Worm (Caenorhabditis elegans) whole organism, L1 larva: ENCODE measurements around the gene ucr-2.1.
A peak's percentile ranks its signal among the peaks of the same experiment; 100 is the strongest.

Experiments
- C34B4.2 ChIP-seq: sonication (generic microtip); optimal IDR thresholded peaks from 2 replicates; lab custom pipeline; 2017; ENCODE audit warnings: mild to moderate bottlenecking, missing genetic modification characterization, missing compliant biosample characterization
- Y116A8C.19 ChIP-seq: sonication (generic microtip); optimal IDR thresholded peaks from 2 replicates; lab custom pipeline; 2016; ENCODE audit warnings: missing compliant biosample characterization, missing genetic modification characterization, borderline replicate concordance
- blmp-1 ChIP-seq: fragments of 150-350 bp; optimal IDR thresholded peaks from 2 replicates; lab custom pipeline; 2014; ENCODE audit warnings: missing biosample characterization, missing genetic modification characterization
- ceh-63 ChIP-seq: fragments of 200-800 bp; sonication (Bioruptor generic); optimal IDR thresholded peaks from 2 replicates; lab custom pipeline; 2018; ENCODE audit warnings: mild to moderate bottlenecking, missing genetic modification characterization, missing compliant biosample characterization
- ceh-88 ChIP-seq: fragments of 200-800 bp; sonication (Bioruptor generic); IDR thresholded peaks from 2 replicates; pipeline ENCODE4 v1.3.6; 2022; ENCODE audit warnings: missing genetic modification characterization, missing compliant biosample characterization
- ceh-90 ChIP-seq: sonication (generic microtip); optimal IDR thresholded peaks from 2 replicates; lab custom pipeline; 2016; ENCODE audit warnings: missing genetic modification characterization, missing compliant biosample characterization
- ces-1 ChIP-seq: fragments of 150-350 bp; optimal IDR thresholded peaks from 2 replicates; lab custom pipeline; 2014; ENCODE audit warnings: missing biosample characterization, missing genetic modification reagents, missing genetic modification characterization
- dpl-1 ChIP-seq, 3 experiments: fragments of 150-350 bp in 2 of 3; sonication (generic microtip) in 1 of 3; optimal IDR thresholded peaks; 2 replicates each; lab custom pipeline; 2014 to 2017; ENCODE audit warnings: missing biosample characterization in 3 of 3, missing genetic modification characterization in 3 of 3, missing genetic modification reagents in 3 of 3
- efl-1 ChIP-seq, 4 experiments: fragments of 150-350 bp; optimal IDR thresholded peaks in 3 of 4; peaks in 1 of 4; 1 replicate in 1 of 4; 2 replicates in 3 of 4; lab custom pipeline; 2014; ENCODE audit warnings: missing biosample characterization in 2 of 4, missing genetic modification characterization in 2 of 4, missing genetic modification reagents in 2 of 4
- elt-2 ChIP-seq: sonication (generic microtip); optimal IDR thresholded peaks from 2 replicates; lab custom pipeline; 2016; ENCODE audit warnings: missing genetic modification characterization, mild to moderate bottlenecking, inconsistent platforms, missing compliant biosample characterization, missing genetic modification reagents
- elt-3 ChIP-seq, 6 experiments: fragments of 150-350 bp in 1 of 6; sonication (generic microtip); optimal IDR thresholded peaks; 2 replicates each; lab custom pipeline; 2017 to 2018; ENCODE audit warnings: missing biosample characterization in 6 of 6, missing genetic modification characterization in 6 of 6, inconsistent platforms in 1 of 6
- ets-5 ChIP-seq: fragments of 200-800 bp; sonication (Bioruptor generic); IDR thresholded peaks from 2 replicates; pipeline ENCODE4 v1.3.6; 2022; ENCODE audit warnings: missing genetic modification characterization, missing compliant biosample characterization
- fkh-10 ChIP-seq: sonication (generic microtip); optimal IDR thresholded peaks from 2 replicates; lab custom pipeline; 2017; ENCODE audit warnings: missing biosample characterization, missing genetic modification reagents, missing genetic modification characterization
- hlh-17 ChIP-seq: fragments of 200-800 bp; sonication (Bioruptor generic); optimal IDR thresholded peaks from 2 replicates; lab custom pipeline; 2018; ENCODE audit warnings: missing genetic modification characterization, mild to moderate bottlenecking, missing compliant biosample characterization, moderate library complexity, borderline replicate concordance
- hlh-4 ChIP-seq: sonication (generic microtip); optimal IDR thresholded peaks from 2 replicates; lab custom pipeline; 2016; ENCODE audit warnings: mild to moderate bottlenecking, missing genetic modification characterization, missing compliant biosample characterization
- irx-1 ChIP-seq: sonication (generic microtip); optimal IDR thresholded peaks from 2 replicates; lab custom pipeline; 2016; ENCODE audit warnings: missing genetic modification characterization, missing compliant biosample characterization
- isw-1 ChIP-seq: fragments of 200-800 bp; sonication (Bioruptor generic); IDR thresholded peaks from 2 replicates; pipeline ENCODE4 v1.3.6; 2022; ENCODE audit warnings: missing genetic modification characterization, missing compliant biosample characterization
- lin-14 ChIP-seq: fragments of 200-800 bp; sonication (Bioruptor generic); optimal IDR thresholded peaks from 2 replicates; lab custom pipeline; 2018; ENCODE audit warnings: mild to moderate bottlenecking, missing genetic modification characterization, moderate library complexity, missing compliant biosample characterization
- lin-35 ChIP-seq, 2 experiments: fragments of 150-350 bp; optimal IDR thresholded peaks; 2 replicates each; lab custom pipeline; 2014; ENCODE audit warnings: missing biosample characterization in 2 of 2, missing genetic modification characterization in 2 of 2, missing genetic modification reagents in 2 of 2
- lsy-2 ChIP-seq, 2 experiments: fragments of 150-350 bp; optimal IDR thresholded peaks; 2 replicates each; lab custom pipeline; 2014; ENCODE audit warnings: missing biosample characterization in 2 of 2, missing genetic modification characterization in 2 of 2
- mef-2 ChIP-seq: fragments of 150-350 bp; optimal IDR thresholded peaks from 2 replicates; lab custom pipeline; 2014; ENCODE audit warnings: missing biosample characterization, missing genetic modification characterization
- mep-1 ChIP-seq: fragments of 150-350 bp; optimal IDR thresholded peaks from 2 replicates; lab custom pipeline; 2014; ENCODE audit warnings: missing biosample characterization, missing genetic modification characterization
- nhr-12 ChIP-seq: sonication (generic microtip); optimal IDR thresholded peaks from 2 replicates; lab custom pipeline; 2017; ENCODE audit warnings: missing biosample characterization, missing genetic modification characterization
- nhr-20 ChIP-seq: sonication (generic microtip); optimal IDR thresholded peaks from 2 replicates; lab custom pipeline; 2016; ENCODE audit warnings: mild to moderate bottlenecking, missing genetic modification characterization, missing compliant biosample characterization
- nhr-47 ChIP-seq: sonication (generic microtip); optimal IDR thresholded peaks from 2 replicates; lab custom pipeline; 2016; ENCODE audit warnings: mild to moderate bottlenecking, missing genetic modification characterization, moderate library complexity, missing compliant biosample characterization
- nhr-71 ChIP-seq: sonication (generic microtip); optimal IDR thresholded peaks from 2 replicates; lab custom pipeline; 2016; ENCODE audit warnings: mild to moderate bottlenecking, missing genetic modification characterization, moderate library complexity, missing compliant biosample characterization
- nhr-76 ChIP-seq: sonication (generic microtip); optimal IDR thresholded peaks from 2 replicates; lab custom pipeline; 2017; ENCODE audit warnings: missing biosample characterization, missing genetic modification characterization
- nhr-77 ChIP-seq: fragments of 150-350 bp; optimal IDR thresholded peaks from 2 replicates; lab custom pipeline; 2014; ENCODE audit warnings: missing biosample characterization, missing genetic modification characterization
- nhr-84 ChIP-seq: sonication (generic microtip); optimal IDR thresholded peaks from 2 replicates; lab custom pipeline; 2017; ENCODE audit warnings: missing biosample characterization, missing genetic modification characterization
- nhr-85 ChIP-seq: sonication (generic microtip); peaks from one replicate; lab custom pipeline; 2016; ENCODE audit warnings: missing genetic modification characterization, inconsistent platforms, missing compliant biosample characterization
- nhr-90 ChIP-seq: sonication (generic microtip); optimal IDR thresholded peaks from 2 replicates; lab custom pipeline; 2016; ENCODE audit warnings: mild to moderate bottlenecking, missing genetic modification characterization, missing compliant biosample characterization; ENCODE audit not compliant: poor library complexity
- pag-3 ChIP-seq: sonication (generic microtip); optimal IDR thresholded peaks from 2 replicates; lab custom pipeline; 2017; ENCODE audit warnings: missing genetic modification characterization, mild to moderate bottlenecking, missing compliant biosample characterization, antibody characterized with exemption, borderline replicate concordance; ENCODE audit not compliant: insufficient read depth
- pqm-1 ChIP-seq: sonication (generic microtip); optimal IDR thresholded peaks from 3 replicates; lab custom pipeline; 2017; ENCODE audit warnings: missing biosample characterization, missing genetic modification characterization
- snu-23 ChIP-seq: sonication (generic microtip); optimal IDR thresholded peaks from 2 replicates; lab custom pipeline; 2016; ENCODE audit warnings: missing genetic modification characterization, missing compliant biosample characterization
- sptf-1 ChIP-seq: fragments of 150-350 bp; optimal IDR thresholded peaks from 2 replicates; lab custom pipeline; 2014; ENCODE audit warnings: missing biosample characterization, missing genetic modification characterization
- sup-37 ChIP-seq: fragments of 200-800 bp; sonication (Bioruptor generic); optimal IDR thresholded peaks from 2 replicates; lab custom pipeline; 2018; ENCODE audit warnings: mild to moderate bottlenecking, missing genetic modification characterization, missing compliant biosample characterization
- swsn-7 ChIP-seq: sonication (generic microtip); optimal IDR thresholded peaks from 2 replicates; lab custom pipeline; 2016; ENCODE audit warnings: missing genetic modification characterization, missing compliant biosample characterization
- tbx-2 ChIP-seq: sonication (generic microtip); optimal IDR thresholded peaks from 2 replicates; lab custom pipeline; 2016; ENCODE audit warnings: missing genetic modification characterization, missing compliant biosample characterization
- tlp-1 ChIP-seq: fragments of 150-350 bp; optimal IDR thresholded peaks from 2 replicates; lab custom pipeline; 2014; ENCODE audit warnings: missing biosample characterization, missing genetic modification characterization
- unc-130 ChIP-seq: fragments of 150-350 bp; optimal IDR thresholded peaks from 2 replicates; lab custom pipeline; 2017; ENCODE audit warnings: missing biosample characterization, missing genetic modification characterization, inconsistent platforms
- unc-62 ChIP-seq: fragments of 150-350 bp; optimal IDR thresholded peaks from 2 replicates; lab custom pipeline; 2014; ENCODE audit warnings: missing biosample characterization, missing genetic modification reagents, missing genetic modification characterization
- unc-98 ChIP-seq: fragments of 200-800 bp; sonication (Bioruptor generic); IDR thresholded peaks from 2 replicates; pipeline ENCODE4 v1.3.6; 2022; ENCODE audit warnings: missing genetic modification characterization, missing compliant biosample characterization
- zip-4 ChIP-seq: fragments of 200-800 bp; sonication (Bioruptor generic); optimal IDR thresholded peaks from 2 replicates; lab custom pipeline; 2018; ENCODE audit warnings: mild to moderate bottlenecking, missing genetic modification characterization, moderate library complexity, missing compliant biosample characterization
- ztf-11 ChIP-seq, 2 experiments: sonication (generic microtip); optimal IDR thresholded peaks; 2 replicates each; lab custom pipeline; 2016 to 2017; ENCODE audit warnings: missing genetic modification characterization in 2 of 2, missing biosample characterization in 1 of 2, missing compliant biosample characterization in 1 of 2

The ucr-2.1 gene

DNA sequence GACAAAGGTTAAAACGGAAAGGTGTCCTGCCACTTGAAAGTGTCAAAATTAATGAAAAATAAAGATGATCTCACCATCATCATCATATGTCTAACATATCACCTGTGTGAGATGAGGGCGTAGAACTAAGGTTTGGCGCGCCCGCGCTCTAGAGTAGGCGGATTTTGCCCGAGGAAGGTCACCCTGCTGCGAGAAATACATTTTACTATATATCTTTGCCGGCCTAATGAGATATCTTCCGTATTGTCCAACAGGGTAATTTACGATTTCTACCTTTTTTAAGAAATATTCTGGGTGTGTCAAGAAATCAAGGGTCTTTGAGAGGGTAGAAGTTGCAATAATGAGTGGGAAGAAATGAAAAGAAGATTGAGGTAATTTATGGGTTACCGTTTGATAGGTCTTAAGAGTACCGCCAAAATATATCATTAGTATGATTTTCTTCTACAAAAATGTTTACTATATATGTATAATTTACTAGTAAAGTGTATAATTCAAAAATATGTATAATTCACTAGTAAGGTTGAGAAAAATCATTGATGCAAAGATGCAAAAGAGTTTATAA is 10.2 kb upstream of the ucr-2.1 start:
- TF ChIP-seq nhr-90 (tag; lab: Kevin White, UChicago) (peak; percentile 33), pqm-1 (no peak), sptf-1 (no peak), unc-98 (GFP tag; lab: Robert Waterston, UW) (no peak), nhr-71 (tag; lab: Kevin White, UChicago) (peak; percentile 60), nhr-84 (no peak), dpl-1 (GFP tag; optimal IDR thresholded peaks at IDR 0.05; lab: Kevin White, UChicago) (no peak), nhr-47 (no peak), mef-2 (no peak), pag-3 (no peak), nhr-76 (tag; lab: Kevin White, UChicago) (no peak), ets-5 (GFP tag; lab: Robert Waterston, UW) (no peak), mep-1 (peak; percentile 9), tbx-2 (no peak), blmp-1 (tag; lab: Kevin White, UChicago) (peak; percentile 16), ceh-63 (GFP tag; lab: Kevin White, UChicago) (no peak), ceh-90 (tag; lab: Kevin White, UChicago) (no peak), unc-130 (tag; lab: Kevin White, UChicago) (no peak), Y116A8C.19 (tag; lab: Kevin White, UChicago) (no peak), C34B4.2 (tag; lab: Kevin White, UChicago) (no peak), zip-4 (GFP tag; lab: Kevin White, UChicago) (no peak), nhr-85 (tag; lab: Kevin White, UChicago) (peak; percentile 95), irx-1 (tag; lab: Kevin White, UChicago) (peak; percentile 47), ztf-11 (tag; optimal IDR thresholded peaks at IDR 0.05; lab: Kevin White, UChicago) (no peak), elt-3 (tag; optimal IDR thresholded peaks at IDR 0.05; lab: Kevin White, UChicago) (peak in 2 of 6 experiments; percentile 11 to 30), snu-23 (GFP tag; lab: Kevin White, UChicago) (peak; percentile 33), lin-14 (GFP tag; lab: Kevin White, UChicago) (peak; percentile 72), nhr-77 (tag; lab: Kevin White, UChicago) (no peak), lin-35 (GFP tag; optimal IDR thresholded peaks at IDR 0.05; lab: Kevin White, UChicago) (no peak), nhr-20 (peak; percentile 26), tlp-1 (no peak), isw-1 (GFP tag; lab: Robert Waterston, UW) (no peak), sup-37 (no peak), ceh-88 (GFP tag; lab: Robert Waterston, UW) (no peak)

ce11 chrX:12021446-12021845 is 3.2 kb downstream of the ucr-2.1 start:
- TF ChIP-seq lsy-2 (tag; optimal IDR thresholded peaks at IDR 0.05; lab: Kevin White, UChicago) (peak in 1 of 2 experiments; percentile 3), fkh-10 (GFP tag; lab: Kevin White, UChicago) (peak; percentile 67), zip-4 (GFP tag; lab: Kevin White, UChicago) (no peak), nhr-12 (no peak), lin-14 (GFP tag; lab: Kevin White, UChicago) (peak; percentile 58), efl-1 (optimal IDR thresholded peaks at IDR 0.05; lab: Kevin White, UChicago) (no peak), efl-1 (GFP tag; optimal IDR thresholded peaks at IDR 0.05 in 1 of 2; lab: Kevin White, UChicago) (peak in 1 of 2 experiments; percentile 76)

- no peak for TF ChIP-seq hlh-17
- no peak for TF ChIP-seq elt-2 (tag; lab: Kevin White, UChicago)
- TF ChIP-seq unc-62, result no peak
- peak; percentile 100 for TF ChIP-seq hlh-4 (tag; lab: Kevin White, UChicago)
- no peak for TF ChIP-seq swsn-7 (tag; lab: Kevin White, UChicago)
- peak; percentile 30 for TF ChIP-seq nhr-47
- no peak for TF ChIP-seq ceh-63 (GFP tag; lab: Kevin White, UChicago)
- peak; percentile 43 for TF ChIP-seq nhr-71 (tag; lab: Kevin White, UChicago)
- no peak for TF ChIP-seq ces-1 (GFP tag; lab: Kevin White, UChicago)
- TF ChIP-seq, all 84 proteins: peak for 3
Measured at ce11 chrX:12022496-12022895, 4.3 kb downstream of the ucr-2.1 start.
